Worm (Caenorhabditis elegans) whole organism, young adult: ENCODE data around the gene R13A1.10.

Source experiments
- F52B5.7 ChIP-seq: sonication (generic microtip); optimal IDR thresholded peaks from 2 replicates; lab custom pipeline; 2016; ENCODE audit warnings: mild to moderate bottlenecking, missing genetic modification characterization, missing compliant biosample characterization
- K11D2.4 ChIP-seq: fragments of 200-800 bp; sonication (Bioruptor generic); IDR thresholded peaks from 2 replicates; pipeline ENCODE4 v1.3.6; 2022; ENCODE audit warnings: missing genetic modification reagents, missing genetic modification characterization, missing compliant biosample characterization
- K12H6.12 ChIP-seq: fragments of 200-800 bp; sonication (Bioruptor generic); optimal IDR thresholded peaks from 2 replicates; lab custom pipeline; 2018; ENCODE audit warnings: mild to moderate bottlenecking, missing genetic modification characterization, missing compliant biosample characterization
- athp-1 ChIP-seq: sonication (generic microtip); optimal IDR thresholded peaks from 2 replicates; lab custom pipeline; 2017; ENCODE audit warnings: mild to moderate bottlenecking, missing genetic modification characterization, missing compliant biosample characterization
- bed-1 ChIP-seq: fragments of 200-800 bp; sonication (Bioruptor generic); IDR thresholded peaks from 2 replicates; pipeline ENCODE4 v1.3.6; 2022; ENCODE audit warnings: missing genetic modification reagents, missing genetic modification characterization, missing compliant biosample characterization
- ceh-100 ChIP-seq: fragments of 200-800 bp; sonication (Bioruptor generic); IDR thresholded peaks from 2 replicates; pipeline ENCODE4 v1.3.6; 2022; ENCODE audit warnings: missing genetic modification reagents, missing genetic modification characterization, missing compliant biosample characterization
- ceh-27 ChIP-seq: fragments of 200-800 bp; sonication (Bioruptor generic); optimal IDR thresholded peaks from 2 replicates; lab custom pipeline; 2018; ENCODE audit warnings: mild to moderate bottlenecking, missing genetic modification characterization, moderate library complexity, missing compliant biosample characterization
- chd-7 ChIP-seq: sonication (generic microtip); optimal IDR thresholded peaks from 2 replicates; lab custom pipeline; 2016; ENCODE audit warnings: mild to moderate bottlenecking, missing genetic modification characterization, moderate library complexity, missing compliant biosample characterization
- hlh-12 ChIP-seq: sonication (generic microtip); optimal IDR thresholded peaks from 2 replicates; lab custom pipeline; 2016; ENCODE audit warnings: missing genetic modification characterization, missing compliant biosample characterization
- hsf-1 ChIP-seq: fragments of 200-800 bp; sonication (Bioruptor generic); IDR thresholded peaks from 2 replicates; pipeline ENCODE4 v1.3.6; 2022; ENCODE audit warnings: missing genetic modification reagents, missing genetic modification characterization, missing compliant biosample characterization
- lin-26 ChIP-seq: fragments of 200-800 bp; sonication (Bioruptor generic); IDR thresholded peaks from 2 replicates; pipeline ENCODE4 v1.3.6; 2022; ENCODE audit warnings: missing genetic modification reagents, missing genetic modification characterization, missing compliant biosample characterization
- lin-35 ChIP-seq, 3 experiments: fragments of 150-350 bp in 2 of 3; sonication (generic microtip) in 1 of 3; optimal IDR thresholded peaks; 2 replicates each; lab custom pipeline; 2014 to 2018; ENCODE audit warnings: missing biosample characterization in 3 of 3, missing genetic modification characterization in 3 of 3, missing genetic modification reagents in 3 of 3
- lsy-27 ChIP-seq: sonication (generic microtip); optimal IDR thresholded peaks from 2 replicates; lab custom pipeline; 2017; ENCODE audit warnings: missing genetic modification characterization, mild to moderate bottlenecking, missing compliant biosample characterization, antibody characterized with exemption, missing genotype, borderline replicate concordance; ENCODE audit not compliant: insufficient read depth
- mes-4 ChIP-seq: sonication (generic microtip); optimal IDR thresholded peaks from 2 replicates; lab custom pipeline; 2016; ENCODE audit warnings: missing genotype, missing genetic modification characterization, missing compliant biosample characterization
- nfya-1 ChIP-seq: sonication (generic microtip); optimal IDR thresholded peaks from 2 replicates; lab custom pipeline; 2017; ENCODE audit warnings: antibody characterized with exemption, missing compliant biosample characterization, missing genetic modification characterization, borderline replicate concordance; ENCODE audit not compliant: insufficient read depth
- nhr-179 ChIP-seq: sonication (generic microtip); optimal IDR thresholded peaks from 2 replicates; lab custom pipeline; 2016; ENCODE audit warnings: mild to moderate bottlenecking, missing genetic modification characterization, missing compliant biosample characterization
- pha-4 ChIP-seq: fragments of 150-350 bp; sonication (generic microtip); optimal IDR thresholded peaks from 2 replicates; lab custom pipeline; 2014; ENCODE audit warnings: missing biosample characterization, missing genetic modification reagents, missing genetic modification characterization
- ztf-22 ChIP-seq: fragments of 200-800 bp; sonication (Bioruptor generic); optimal IDR thresholded peaks from 2 replicates; lab custom pipeline; 2018; ENCODE audit warnings: mild to moderate bottlenecking, missing genetic modification characterization, moderate library complexity, missing compliant biosample characterization
- ztf-26 ChIP-seq: sonication (generic microtip); optimal IDR thresholded peaks from 2 replicates; lab custom pipeline; 2017; ENCODE audit warnings: missing genetic modification characterization, missing compliant biosample characterization

R13A1.10 gene

ce11 chrIV:7176887-7177286 is 50.1 kb downstream of the R13A1.10 start, which contains the start of gene str-44:
str-44 (plus strand) TSS chrIV:7177187.
- no peak for TF ChIP-seq bed-1 (GFP tag; lab: Robert Waterston, UW)
- TF ChIP-seq lin-26 (GFP tag; lab: Robert Waterston, UW) = no peak
- no peak for TF ChIP-seq nfya-1 (tag; lab: Kevin White, UChicago)
- TF ChIP-seq lsy-27 (tag; lab: Kevin White, UChicago) = no peak
- no peak for TF ChIP-seq ceh-100
- no peak for TF ChIP-seq hsf-1
- no peak for TF ChIP-seq chd-7
- no peak for TF ChIP-seq athp-1 (tag; lab: Kevin White, UChicago)
- TF ChIP-seq lin-35 (GFP tag; optimal IDR thresholded peaks at IDR 0.05; lab: Kevin White, UChicago) = no peak
- no peak for TF ChIP-seq ceh-27
- TF ChIP-seq K12H6.12 (tag; lab: Kevin White, UChicago) = no peak
- TF ChIP-seq nhr-179 (tag; lab: Kevin White, UChicago) = no peak
- no peak for TF ChIP-seq F52B5.7 (tag; lab: Kevin White, UChicago)
- TF ChIP-seq mes-4 (tag; lab: Kevin White, UChicago) = no peak
- no peak for TF ChIP-seq K11D2.4 (GFP tag; lab: Robert Waterston, UW)
- no peak for TF ChIP-seq pha-4 (tag; lab: Kevin White, UChicago)
- TF ChIP-seq hlh-12 (tag; lab: Kevin White, UChicago) = no peak
- no peak for TF ChIP-seq ztf-26 (tag; lab: Kevin White, UChicago)
- TF ChIP-seq ztf-22 (GFP tag; lab: Kevin White, UChicago) = no peak
